Worm (Caenorhabditis elegans) whole organism, L1 larva: Measurements from ENCODE around the gene glrx-22.

Experiments
- C04F5.9 ChIP-seq: sonication (generic microtip); optimal IDR thresholded peaks from 2 replicates; lab custom pipeline; 2016; ENCODE audit warnings: missing genetic modification characterization, missing compliant biosample characterization
- C16A3.4 ChIP-seq: fragments of 150-350 bp; optimal IDR thresholded peaks from 2 replicates; lab custom pipeline; 2014; ENCODE audit warnings: missing biosample characterization, missing genetic modification characterization
- aha-1 ChIP-seq: fragments of 150-350 bp; optimal IDR thresholded peaks from 2 replicates; lab custom pipeline; 2014; ENCODE audit warnings: missing biosample characterization, missing genetic modification characterization
- aly-2 ChIP-seq: fragments of 150-350 bp; optimal IDR thresholded peaks from 2 replicates; lab custom pipeline; 2014; ENCODE audit warnings: missing biosample characterization, missing genetic modification characterization
- ama-1 ChIP-seq: fragments of 150-350 bp; optimal IDR thresholded peaks from 2 replicates; lab custom pipeline; 2014
- ceh-82 ChIP-seq, 3 experiments: fragments of 150-350 bp in 1 of 3; sonication (generic microtip) in 2 of 3; optimal IDR thresholded peaks; 2 replicates each; lab custom pipeline; 2014 to 2017; ENCODE audit warnings: missing biosample characterization in 3 of 3, missing genetic modification characterization in 3 of 3
- ceh-88 ChIP-seq: fragments of 200-800 bp; sonication (Bioruptor generic); IDR thresholded peaks from 2 replicates; pipeline ENCODE4 v1.3.6; 2022; ENCODE audit warnings: missing genetic modification characterization, missing compliant biosample characterization
- ceh-90 ChIP-seq: sonication (generic microtip); optimal IDR thresholded peaks from 2 replicates; lab custom pipeline; 2016; ENCODE audit warnings: missing genetic modification characterization, missing compliant biosample characterization
- dsc-1 ChIP-seq: sonication (generic microtip); optimal IDR thresholded peaks from 2 replicates; lab custom pipeline; 2016; ENCODE audit warnings: mild to moderate bottlenecking, missing genetic modification characterization, missing compliant biosample characterization
- efl-1 ChIP-seq, 4 experiments: fragments of 150-350 bp; optimal IDR thresholded peaks in 3 of 4; peaks in 1 of 4; 1 replicate in 1 of 4; 2 replicates in 3 of 4; lab custom pipeline; 2014; ENCODE audit warnings: missing biosample characterization in 2 of 4, missing genetic modification characterization in 2 of 4, missing genetic modification reagents in 2 of 4
- egl-13 ChIP-seq: sonication (generic microtip); optimal IDR thresholded peaks from 2 replicates; lab custom pipeline; 2016; ENCODE audit warnings: missing genotype, missing genetic modification reagents, missing genetic modification characterization, missing compliant biosample characterization
- elt-3 ChIP-seq, 6 experiments: fragments of 150-350 bp in 1 of 6; sonication (generic microtip); optimal IDR thresholded peaks; 2 replicates each; lab custom pipeline; 2017 to 2018; ENCODE audit warnings: missing biosample characterization in 6 of 6, missing genetic modification characterization in 6 of 6, inconsistent platforms in 1 of 6
- ets-5 ChIP-seq: fragments of 200-800 bp; sonication (Bioruptor generic); IDR thresholded peaks from 2 replicates; pipeline ENCODE4 v1.3.6; 2022; ENCODE audit warnings: missing genetic modification characterization, missing compliant biosample characterization
- fkh-4 ChIP-seq: sonication (generic microtip); optimal IDR thresholded peaks from 2 replicates; lab custom pipeline; 2016; ENCODE audit warnings: missing compliant biosample characterization, missing genetic modification characterization, borderline replicate concordance
- fkh-8 ChIP-seq: sonication (generic microtip); optimal IDR thresholded peaks from 2 replicates; lab custom pipeline; 2016; ENCODE audit warnings: mild to moderate bottlenecking, missing genetic modification characterization, missing compliant biosample characterization
- hlh-4 ChIP-seq: sonication (generic microtip); optimal IDR thresholded peaks from 2 replicates; lab custom pipeline; 2016; ENCODE audit warnings: mild to moderate bottlenecking, missing genetic modification characterization, missing compliant biosample characterization
- hpl-2 ChIP-seq: fragments of 150-350 bp; optimal IDR thresholded peaks from 2 replicates; lab custom pipeline; 2014; ENCODE audit warnings: missing biosample characterization, missing genetic modification reagents, missing genetic modification characterization
- lin-14 ChIP-seq: fragments of 200-800 bp; sonication (Bioruptor generic); optimal IDR thresholded peaks from 2 replicates; lab custom pipeline; 2018; ENCODE audit warnings: mild to moderate bottlenecking, missing genetic modification characterization, moderate library complexity, missing compliant biosample characterization
- lin-39 ChIP-seq: fragments of 150-350 bp; optimal IDR thresholded peaks from 2 replicates; lab custom pipeline; 2014; ENCODE audit warnings: missing biosample characterization, missing genetic modification reagents, missing genetic modification characterization
- lir-3 ChIP-seq: sonication (generic microtip); optimal IDR thresholded peaks from 2 replicates; lab custom pipeline; 2016; ENCODE audit warnings: mild to moderate bottlenecking, missing genetic modification characterization, moderate library complexity, missing compliant biosample characterization; ENCODE audit not compliant: poor library complexity
- lsy-2 ChIP-seq, 2 experiments: fragments of 150-350 bp; optimal IDR thresholded peaks; 2 replicates each; lab custom pipeline; 2014; ENCODE audit warnings: missing biosample characterization in 2 of 2, missing genetic modification characterization in 2 of 2
- mab-9 ChIP-seq: fragments of 200-800 bp; sonication (Bioruptor generic); IDR thresholded peaks from 2 replicates; pipeline ENCODE4 v1.3.6; 2022; ENCODE audit warnings: missing genetic modification reagents, missing genetic modification characterization, missing compliant biosample characterization
- mdl-1 ChIP-seq, 2 experiments: fragments of 150-350 bp; optimal IDR thresholded peaks; 2 replicates each; lab custom pipeline; 2014 to 2017; ENCODE audit warnings: missing biosample characterization in 2 of 2, missing genetic modification characterization in 2 of 2, inconsistent platforms in 1 of 2
- mef-2 ChIP-seq: fragments of 150-350 bp; optimal IDR thresholded peaks from 2 replicates; lab custom pipeline; 2014; ENCODE audit warnings: missing biosample characterization, missing genetic modification characterization
- mep-1 ChIP-seq: fragments of 150-350 bp; optimal IDR thresholded peaks from 2 replicates; lab custom pipeline; 2014; ENCODE audit warnings: missing biosample characterization, missing genetic modification characterization
- nhr-11 ChIP-seq: fragments of 150-350 bp; optimal IDR thresholded peaks from 2 replicates; lab custom pipeline; 2014; ENCODE audit warnings: missing biosample characterization, missing genetic modification characterization
- nhr-12 ChIP-seq: sonication (generic microtip); optimal IDR thresholded peaks from 2 replicates; lab custom pipeline; 2017; ENCODE audit warnings: missing biosample characterization, missing genetic modification characterization
- nhr-20 ChIP-seq: sonication (generic microtip); optimal IDR thresholded peaks from 2 replicates; lab custom pipeline; 2016; ENCODE audit warnings: mild to moderate bottlenecking, missing genetic modification characterization, missing compliant biosample characterization
- nhr-28 ChIP-seq: fragments of 150-350 bp; optimal IDR thresholded peaks from 2 replicates; lab custom pipeline; 2014; ENCODE audit warnings: missing biosample characterization, missing genetic modification characterization
- nhr-47 ChIP-seq: sonication (generic microtip); optimal IDR thresholded peaks from 2 replicates; lab custom pipeline; 2016; ENCODE audit warnings: mild to moderate bottlenecking, missing genetic modification characterization, moderate library complexity, missing compliant biosample characterization
- nhr-71 ChIP-seq: sonication (generic microtip); optimal IDR thresholded peaks from 2 replicates; lab custom pipeline; 2016; ENCODE audit warnings: mild to moderate bottlenecking, missing genetic modification characterization, moderate library complexity, missing compliant biosample characterization
- nhr-76 ChIP-seq: sonication (generic microtip); optimal IDR thresholded peaks from 2 replicates; lab custom pipeline; 2017; ENCODE audit warnings: missing biosample characterization, missing genetic modification characterization
- nhr-85 ChIP-seq: sonication (generic microtip); peaks from one replicate; lab custom pipeline; 2016; ENCODE audit warnings: missing genetic modification characterization, inconsistent platforms, missing compliant biosample characterization
- nhr-90 ChIP-seq: sonication (generic microtip); optimal IDR thresholded peaks from 2 replicates; lab custom pipeline; 2016; ENCODE audit warnings: mild to moderate bottlenecking, missing genetic modification characterization, missing compliant biosample characterization; ENCODE audit not compliant: poor library complexity
- pax-3 ChIP-seq: fragments of 200-800 bp; sonication (Bioruptor generic); optimal IDR thresholded peaks from 2 replicates; lab custom pipeline; 2018; ENCODE audit warnings: mild to moderate bottlenecking, missing genetic modification characterization, moderate library complexity, missing compliant biosample characterization
- pqm-1 ChIP-seq: sonication (generic microtip); optimal IDR thresholded peaks from 3 replicates; lab custom pipeline; 2017; ENCODE audit warnings: missing biosample characterization, missing genetic modification characterization
- rnt-1 ChIP-seq: sonication (generic microtip); optimal IDR thresholded peaks from 2 replicates; lab custom pipeline; 2016; ENCODE audit warnings: mild to moderate bottlenecking, missing genetic modification characterization, moderate library complexity, missing compliant biosample characterization
- snpc-4 ChIP-seq: fragments of 150-350 bp; optimal IDR thresholded peaks from 2 replicates; lab custom pipeline; 2014; ENCODE audit warnings: missing biosample characterization, missing genetic modification characterization
- snu-23 ChIP-seq: sonication (generic microtip); optimal IDR thresholded peaks from 2 replicates; lab custom pipeline; 2016; ENCODE audit warnings: missing genetic modification characterization, missing compliant biosample characterization
- sox-4 ChIP-seq: sonication (generic microtip); optimal IDR thresholded peaks from 2 replicates; lab custom pipeline; 2016; ENCODE audit warnings: missing genetic modification characterization, missing compliant biosample characterization
- swsn-7 ChIP-seq: sonication (generic microtip); optimal IDR thresholded peaks from 2 replicates; lab custom pipeline; 2016; ENCODE audit warnings: missing genetic modification characterization, missing compliant biosample characterization
- unc-130 ChIP-seq: fragments of 150-350 bp; optimal IDR thresholded peaks from 2 replicates; lab custom pipeline; 2017; ENCODE audit warnings: missing biosample characterization, missing genetic modification characterization, inconsistent platforms
- unc-62 ChIP-seq: fragments of 150-350 bp; optimal IDR thresholded peaks from 2 replicates; lab custom pipeline; 2014; ENCODE audit warnings: missing biosample characterization, missing genetic modification reagents, missing genetic modification characterization
- unc-86 ChIP-seq: sonication (generic microtip); optimal IDR thresholded peaks from 2 replicates; lab custom pipeline; 2016; ENCODE audit warnings: missing genetic modification characterization, missing compliant biosample characterization
- vab-15 ChIP-seq: sonication (generic microtip); optimal IDR thresholded peaks from 2 replicates; lab custom pipeline; 2017; ENCODE audit warnings: missing genotype, mild to moderate bottlenecking, missing genetic modification characterization, missing compliant biosample characterization
- xbp-1 ChIP-seq: sonication (generic microtip); optimal IDR thresholded peaks from 2 replicates; lab custom pipeline; 2016; ENCODE audit warnings: missing genetic modification characterization, missing compliant biosample characterization
- zip-4 ChIP-seq: fragments of 200-800 bp; sonication (Bioruptor generic); optimal IDR thresholded peaks from 2 replicates; lab custom pipeline; 2018; ENCODE audit warnings: mild to moderate bottlenecking, missing genetic modification characterization, moderate library complexity, missing compliant biosample characterization
- ztf-11 ChIP-seq, 2 experiments: sonication (generic microtip); optimal IDR thresholded peaks; 2 replicates each; lab custom pipeline; 2016 to 2017; ENCODE audit warnings: missing genetic modification characterization in 2 of 2, missing biosample characterization in 1 of 2, missing compliant biosample characterization in 1 of 2
- ztf-4 ChIP-seq: fragments of 150-350 bp; optimal IDR thresholded peaks from 2 replicates; lab custom pipeline; 2014; ENCODE audit warnings: missing biosample characterization, missing genetic modification characterization

Gene glrx-22

ce11 chrIV:8229523-8229922, 28.5 kb upstream of the glrx-22 start (continued):
- TF ChIP-seq mab-9 (GFP tag; lab: Robert Waterston, UW): no peak
- TF ChIP-seq hpl-2 (GFP tag; lab: Kevin White, UChicago): peak; percentile 16
- no peak for TF ChIP-seq nhr-76 (tag; lab: Kevin White, UChicago)
- peak; percentile 51 for TF ChIP-seq swsn-7 (tag; lab: Kevin White, UChicago)
- no peak for TF ChIP-seq aha-1 (tag; lab: Kevin White, UChicago)
- TF ChIP-seq fkh-8 (tag; lab: Kevin White, UChicago): no peak
- TF ChIP-seq nhr-90 (tag; lab: Kevin White, UChicago): peak; percentile 66
- no peak for TF ChIP-seq snpc-4 (tag; lab: Kevin White, UChicago)
- no peak for TF ChIP-seq unc-130 (tag; lab: Kevin White, UChicago)
- TF ChIP-seq xbp-1 (tag; lab: Kevin White, UChicago): peak; percentile 20
- TF ChIP-seq dsc-1: no peak
- no peak for TF ChIP-seq vab-15 (tag; lab: Kevin White, UChicago)
- TF ChIP-seq pax-3 (tag; lab: Kevin White, UChicago): no peak
- TF ChIP-seq nhr-12 (tag; lab: Kevin White, UChicago): no peak
- no peak for TF ChIP-seq ceh-90 (tag; lab: Kevin White, UChicago)
- peak; percentile 68 for TF ChIP-seq nhr-71
- peak; percentile 85 for TF ChIP-seq nhr-85 (tag; lab: Kevin White, UChicago)
- peak in 2 of 6 experiments; percentile 20 to 22 for TF ChIP-seq elt-3 (tag; optimal IDR thresholded peaks at IDR 0.05; lab: Kevin White, UChicago)
- no peak for TF ChIP-seq zip-4 (GFP tag; lab: Kevin White, UChicago)
- TF ChIP-seq rnt-1 (tag; lab: Kevin White, UChicago): peak; percentile 27
- no peak for TF ChIP-seq lin-39 (tag; lab: Kevin White, UChicago)
- TF ChIP-seq mef-2: no peak
- TF ChIP-seq unc-86 (tag; lab: Kevin White, UChicago): no peak
- TF ChIP-seq ama-1 (lab: Kevin White, UChicago): no peak
- no peak for TF ChIP-seq ztf-11 (tag; optimal IDR thresholded peaks at IDR 0.05; lab: Kevin White, UChicago)
- TF ChIP-seq C16A3.4: no peak
- peak in 1 of 2 experiments; percentile 35 for TF ChIP-seq lsy-2 (tag; optimal IDR thresholded peaks at IDR 0.05; lab: Kevin White, UChicago)
- no peak for TF ChIP-seq ztf-4 (tag; lab: Kevin White, UChicago)
- no peak for TF ChIP-seq ceh-82 (tag; optimal IDR thresholded peaks at IDR 0.05; lab: Kevin White, UChicago)
- no peak for TF ChIP-seq pqm-1 (tag; lab: Kevin White, UChicago)
- TF ChIP-seq snu-23: peak; percentile 43
- TF ChIP-seq fkh-4 (tag; lab: Kevin White, UChicago): no peak
- no peak for TF ChIP-seq egl-13 (tag; lab: Kevin White, UChicago)
- no peak for TF ChIP-seq lir-3 (tag; lab: Kevin White, UChicago)

ce11 chrIV:8226474-8226873, 25.4 kb upstream of the glrx-22 start:
- TF ChIP-seq nhr-47 (tag; lab: Kevin White, UChicago) (no peak), nhr-85 (tag; lab: Kevin White, UChicago) (peak; percentile 43), snpc-4 (tag; lab: Kevin White, UChicago) (no peak), fkh-8 (tag; lab: Kevin White, UChicago) (no peak), nhr-11 (tag; lab: Kevin White, UChicago) (no peak)

- TF ChIP-seq mep-1 (tag; lab: Kevin White, UChicago) (peak; percentile 14), ceh-88 (GFP tag; lab: Robert Waterston, UW) (no peak), egl-13 (tag; lab: Kevin White, UChicago) (no peak), lir-3 (tag; lab: Kevin White, UChicago) (no peak), C04F5.9 (no peak), mab-9 (GFP tag; lab: Robert Waterston, UW) (no peak), xbp-1 (tag; lab: Kevin White, UChicago) (no peak), nhr-20 (tag; lab: Kevin White, UChicago) (peak; percentile 40), unc-62 (GFP tag; lab: Kevin White, UChicago) (no peak), unc-130 (tag; lab: Kevin White, UChicago) (no peak), dsc-1 (no peak), lin-14 (peak; percentile 31), snpc-4 (tag; lab: Kevin White, UChicago) (no peak), nhr-28 (tag; lab: Kevin White, UChicago) (no peak), aly-2 (tag; lab: Kevin White, UChicago) (no peak), efl-1 (optimal IDR thresholded peaks at IDR 0.05; lab: Kevin White, UChicago) (peak in 1 of 2 experiments; percentile 9), efl-1 (GFP tag; optimal IDR thresholded peaks at IDR 0.05 in 1 of 2; lab: Kevin White, UChicago) (no peak), hlh-4 (no peak), sox-4 (tag; lab: Kevin White, UChicago) (no peak), mdl-1 (tag; optimal IDR thresholded peaks at IDR 0.05; lab: Kevin White, UChicago) (peak in 1 of 2 experiments; percentile 39), ets-5 (GFP tag; lab: Robert Waterston, UW) (no peak), swsn-7 (tag; lab: Kevin White, UChicago) (no peak), nhr-76 (tag; lab: Kevin White, UChicago) (no peak), unc-86 (tag; lab: Kevin White, UChicago) (no peak)
Observed at ce11 chrIV:8225357-8225756, 24.3 kb upstream of the glrx-22 start, which contains the start of gene serp-1.2. Gene serp-1.2 (plus strand): TSS chrIV:8225674.
